Fruit fly (Drosophila melanogaster): ENCODE results near the gene CG10597.

DNA sequence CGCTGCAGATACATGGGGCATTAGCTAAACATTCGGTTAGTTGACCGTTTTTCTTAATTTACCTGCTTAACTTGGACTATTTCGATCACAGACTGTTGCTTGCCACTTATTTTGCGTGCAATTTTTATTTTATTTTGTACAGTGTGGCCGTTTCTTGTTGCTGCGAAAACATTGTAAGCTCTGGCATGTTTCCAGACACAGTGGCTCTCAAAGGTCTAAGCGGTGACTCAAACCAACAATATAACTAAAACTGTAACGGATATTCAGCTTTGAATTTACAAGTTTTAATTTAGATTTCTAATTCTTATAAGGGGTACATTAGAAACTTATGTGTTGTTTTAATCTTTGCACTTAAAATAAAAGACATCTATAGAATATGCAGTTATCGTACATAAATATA is 18.5 kb upstream of the CG10597 start, which contains the start of gene CG8675:
- TF ChIP-seq Dll (optimal IDR thresholded peaks at IDR 0.05) = no peak
- TF ChIP-seq usp (GFP tag; optimal IDR thresholded peaks at IDR 0.05) = no peak

All from whole organism.